Worm (Caenorhabditis elegans) whole organism, young adult: ENCODE results near the gene T28A8.8.

Experiments
- B0019.2 ChIP-seq: fragments of 200-800 bp; sonication (Bioruptor generic); conservative IDR thresholded peaks from 2 replicates; pipeline ENCODE4 v1.3.6; 2022; ENCODE audit warnings: missing genetic modification reagents, missing genetic modification characterization, missing compliant biosample characterization
- B0261.1 ChIP-seq: sonication (generic microtip); optimal IDR thresholded peaks from 2 replicates; lab custom pipeline; 2016; ENCODE audit warnings: mild to moderate bottlenecking, missing genetic modification characterization, moderate library complexity, missing compliant biosample characterization
- B0336.3 ChIP-seq: fragments of 200-800 bp; sonication (Bioruptor generic); IDR thresholded peaks from 2 replicates; pipeline ENCODE4 v1.3.6; 2022; ENCODE audit warnings: missing genetic modification characterization, missing compliant biosample characterization
- C06A6.2 ChIP-seq: fragments of 200-800 bp; sonication (Bioruptor generic); conservative IDR thresholded peaks from 2 replicates; pipeline ENCODE4 v1.3.6; 2022; ENCODE audit warnings: missing genetic modification characterization, missing compliant biosample characterization
- F39B2.1 ChIP-seq: fragments of 200-800 bp; sonication (Bioruptor generic); IDR thresholded peaks from 2 replicates; pipeline ENCODE4 v1.3.6; 2022; ENCODE audit warnings: missing genetic modification reagents, missing genetic modification characterization, missing compliant biosample characterization
- F52B5.7 ChIP-seq: sonication (generic microtip); optimal IDR thresholded peaks from 2 replicates; lab custom pipeline; 2016; ENCODE audit warnings: mild to moderate bottlenecking, missing genetic modification characterization, missing compliant biosample characterization
- F55B11.4 ChIP-seq: sonication (generic microtip); optimal IDR thresholded peaks from 2 replicates; lab custom pipeline; 2016; ENCODE audit warnings: missing compliant biosample characterization, missing genetic modification characterization, borderline replicate concordance; ENCODE audit not compliant: insufficient read depth
- F57A8.1 ChIP-seq: fragments of 200-800 bp; sonication (Bioruptor generic); optimal IDR thresholded peaks from 2 replicates; lab custom pipeline; 2018; ENCODE audit warnings: mild to moderate bottlenecking, missing genetic modification characterization, moderate library complexity, missing compliant biosample characterization
- Y67H2A.10 ChIP-seq: fragments of 200-800 bp; sonication (Bioruptor generic); conservative IDR thresholded peaks from 2 replicates; pipeline ENCODE4 v1.3.6; 2022; ENCODE audit warnings: missing genetic modification reagents, missing genetic modification characterization, missing compliant biosample characterization
- ZK185.1 ChIP-seq: sonication (generic microtip); optimal IDR thresholded peaks from 2 replicates; lab custom pipeline; 2016; ENCODE audit warnings: mild to moderate bottlenecking, missing genetic modification characterization, missing compliant biosample characterization; ENCODE audit not compliant: poor library complexity, severe bottlenecking
- aptf-2 ChIP-seq: fragments of 200-800 bp; sonication (Bioruptor generic); conservative IDR thresholded peaks from 2 replicates; pipeline ENCODE4 v1.3.6; 2022; ENCODE audit warnings: missing genetic modification reagents, missing genetic modification characterization, missing compliant biosample characterization
- atf-7 ChIP-seq: sonication (generic microtip); optimal IDR thresholded peaks from 2 replicates; lab custom pipeline; 2017; ENCODE audit warnings: mild to moderate bottlenecking, missing genetic modification characterization, missing compliant biosample characterization
- attf-5 ChIP-seq: fragments of 200-800 bp; sonication (Bioruptor generic); optimal IDR thresholded peaks from 2 replicates; lab custom pipeline; 2018; ENCODE audit warnings: mild to moderate bottlenecking, missing genetic modification characterization, missing compliant biosample characterization
- attf-6 ChIP-seq: fragments of 200-800 bp; sonication (Bioruptor generic); IDR thresholded peaks from 2 replicates; pipeline ENCODE4 v1.3.6; 2022; ENCODE audit warnings: missing genetic modification reagents, missing genetic modification characterization, missing compliant biosample characterization
- ccch-3 ChIP-seq: fragments of 200-800 bp; sonication (Bioruptor generic); optimal IDR thresholded peaks from 2 replicates; lab custom pipeline; 2018; ENCODE audit warnings: mild to moderate bottlenecking, missing genetic modification characterization, missing compliant biosample characterization
- cebp-1 ChIP-seq, 2 experiments: fragments of 200-800 bp in 1 of 2; sonication (Bioruptor generic) in 1 of 2; sonication (generic microtip) in 1 of 2; IDR thresholded peaks in 1 of 2; optimal IDR thresholded peaks in 1 of 2; 2 replicates each; pipeline versions ENCODE4 v1.3.6 to Lab custom; 2017 to 2022; ENCODE audit warnings: missing compliant biosample characterization in 2 of 2, missing genetic modification characterization in 2 of 2, mild to moderate bottlenecking in 1 of 2, missing genetic modification reagents in 1 of 2, moderate library complexity in 1 of 2
- cebp-2 ChIP-seq: fragments of 200-800 bp; sonication (Bioruptor generic); IDR thresholded peaks from 2 replicates; pipeline ENCODE4 v1.3.6; 2022; ENCODE audit warnings: missing genetic modification characterization, missing compliant biosample characterization
- ceh-27 ChIP-seq: fragments of 200-800 bp; sonication (Bioruptor generic); optimal IDR thresholded peaks from 2 replicates; lab custom pipeline; 2018; ENCODE audit warnings: mild to moderate bottlenecking, missing genetic modification characterization, moderate library complexity, missing compliant biosample characterization
- ceh-91 ChIP-seq: fragments of 200-800 bp; sonication (Bioruptor generic); IDR thresholded peaks from 2 replicates; pipeline ENCODE4 v1.3.6; 2022; ENCODE audit warnings: missing genetic modification reagents, missing genetic modification characterization, missing compliant biosample characterization
- die-1 ChIP-seq: sonication (generic microtip); optimal IDR thresholded peaks from 2 replicates; lab custom pipeline; 2016; ENCODE audit warnings: missing genotype, mild to moderate bottlenecking, missing genetic modification characterization, missing compliant biosample characterization
- dox-1 ChIP-seq: fragments of 200-800 bp; sonication (Bioruptor generic); IDR thresholded peaks from 2 replicates; pipeline ENCODE4 v1.3.6; 2022; ENCODE audit warnings: missing genetic modification reagents, missing genetic modification characterization, missing compliant biosample characterization
- dpl-1 ChIP-seq: fragments of 150-350 bp; optimal IDR thresholded peaks from 2 replicates; lab custom pipeline; 2014; ENCODE audit warnings: missing biosample characterization, missing genetic modification reagents, missing genetic modification characterization
- egl-18 ChIP-seq: fragments of 200-800 bp; sonication (Bioruptor generic); IDR thresholded peaks from 2 replicates; pipeline ENCODE4 v1.3.6; 2022; ENCODE audit warnings: missing genetic modification reagents, missing genetic modification characterization, missing compliant biosample characterization
- ekl-4 ChIP-seq: fragments of 200-800 bp; sonication (Bioruptor generic); IDR thresholded peaks from 2 replicates; pipeline ENCODE4 v1.3.6; 2022; ENCODE audit warnings: missing genetic modification reagents, missing genetic modification characterization, missing compliant biosample characterization
- fkh-3 ChIP-seq: sonication (generic microtip); optimal IDR thresholded peaks from 2 replicates; lab custom pipeline; 2016; ENCODE audit warnings: mild to moderate bottlenecking, missing genetic modification characterization, missing compliant biosample characterization
- gei-17 ChIP-seq: fragments of 200-800 bp; sonication (Bioruptor generic); optimal IDR thresholded peaks from 2 replicates; lab custom pipeline; 2018; ENCODE audit warnings: mild to moderate bottlenecking, missing genetic modification characterization, missing compliant biosample characterization
- hlh-12 ChIP-seq: sonication (generic microtip); optimal IDR thresholded peaks from 2 replicates; lab custom pipeline; 2016; ENCODE audit warnings: missing genetic modification characterization, missing compliant biosample characterization
- hlh-26 ChIP-seq: fragments of 200-800 bp; sonication (Bioruptor generic); conservative IDR thresholded peaks from 2 replicates; pipeline ENCODE4 v1.3.6; 2022; ENCODE audit warnings: missing genetic modification reagents, missing genetic modification characterization, missing compliant biosample characterization
- let-607 ChIP-seq, 2 experiments: fragments of 200-800 bp in 1 of 2; sonication (Bioruptor generic) in 1 of 2; sonication (generic microtip) in 1 of 2; optimal IDR thresholded peaks; 2 replicates each; lab custom pipeline; 2016 to 2018; ENCODE audit warnings: mild to moderate bottlenecking in 2 of 2, missing compliant biosample characterization in 2 of 2, missing genetic modification characterization in 2 of 2, moderate library complexity in 2 of 2, missing genotype in 1 of 2
- lin-35 ChIP-seq, 3 experiments: fragments of 150-350 bp in 2 of 3; sonication (generic microtip) in 1 of 3; optimal IDR thresholded peaks; 2 replicates each; lab custom pipeline; 2014 to 2018; ENCODE audit warnings: missing biosample characterization in 3 of 3, missing genetic modification characterization in 3 of 3, missing genetic modification reagents in 3 of 3
- madf-10 ChIP-seq: sonication (generic microtip); optimal IDR thresholded peaks from 2 replicates; lab custom pipeline; 2016; ENCODE audit warnings: mild to moderate bottlenecking, missing genetic modification characterization, missing compliant biosample characterization
- madf-6 ChIP-seq: fragments of 200-800 bp; sonication (Bioruptor generic); IDR thresholded peaks from 2 replicates; pipeline ENCODE4 v1.3.6; 2022; ENCODE audit warnings: missing genetic modification reagents, missing genetic modification characterization, missing compliant biosample characterization
- madf-8 ChIP-seq: fragments of 200-800 bp; sonication (Bioruptor generic); conservative IDR thresholded peaks from 2 replicates; pipeline ENCODE4 v1.3.6; 2022; ENCODE audit warnings: missing genetic modification reagents, missing genetic modification characterization, missing compliant biosample characterization
- mes-4 ChIP-seq: sonication (generic microtip); optimal IDR thresholded peaks from 2 replicates; lab custom pipeline; 2016; ENCODE audit warnings: missing genotype, missing genetic modification characterization, missing compliant biosample characterization
- nhr-179 ChIP-seq: sonication (generic microtip); optimal IDR thresholded peaks from 2 replicates; lab custom pipeline; 2016; ENCODE audit warnings: mild to moderate bottlenecking, missing genetic modification characterization, missing compliant biosample characterization
- nhr-80 ChIP-seq: sonication (generic microtip); optimal IDR thresholded peaks from 2 replicates; lab custom pipeline; 2016; ENCODE audit warnings: missing genetic modification characterization, missing compliant biosample characterization
- pbrm-1 ChIP-seq: fragments of 200-800 bp; sonication (Bioruptor generic); IDR thresholded peaks from 2 replicates; pipeline ENCODE4 v1.3.6; 2022; ENCODE audit warnings: missing genetic modification reagents, missing genetic modification characterization, missing compliant biosample characterization
- pha-4 ChIP-seq: fragments of 150-350 bp; sonication (generic microtip); optimal IDR thresholded peaks from 2 replicates; lab custom pipeline; 2014; ENCODE audit warnings: missing biosample characterization, missing genetic modification reagents, missing genetic modification characterization
- rcor-1 ChIP-seq: fragments of 200-800 bp; sonication (Bioruptor generic); IDR thresholded peaks from 2 replicates; pipeline ENCODE4 v1.3.6; 2022; ENCODE audit warnings: missing genetic modification reagents, missing genetic modification characterization, missing compliant biosample characterization
- sea-2 ChIP-seq: fragments of 200-800 bp; sonication (Bioruptor generic); IDR thresholded peaks from 2 replicates; pipeline ENCODE4 v1.3.6; 2022; ENCODE audit warnings: missing genetic modification characterization, missing compliant biosample characterization
- snpc-1.1 ChIP-seq: sonication (generic microtip); optimal IDR thresholded peaks from 2 replicates; lab custom pipeline; 2017; ENCODE audit warnings: missing genetic modification characterization, mild to moderate bottlenecking, missing compliant biosample characterization, antibody characterized with exemption, moderate library complexity, missing genotype, missing genetic modification reagents; ENCODE audit not compliant: insufficient read depth
- sptf-2 ChIP-seq: fragments of 200-800 bp; sonication (Bioruptor generic); optimal IDR thresholded peaks from 2 replicates; lab custom pipeline; 2018; ENCODE audit warnings: mild to moderate bottlenecking, missing genetic modification characterization, missing compliant biosample characterization
- tbx-9 ChIP-seq: sonication (generic microtip); optimal IDR thresholded peaks from 2 replicates; lab custom pipeline; 2016; ENCODE audit warnings: borderline replicate concordance, missing genetic modification characterization, inconsistent platforms, missing compliant biosample characterization
- ztf-22 ChIP-seq: fragments of 200-800 bp; sonication (Bioruptor generic); optimal IDR thresholded peaks from 2 replicates; lab custom pipeline; 2018; ENCODE audit warnings: mild to moderate bottlenecking, missing genetic modification characterization, moderate library complexity, missing compliant biosample characterization

The T28A8.8 gene

ce11 chrIII:13526191-13526590, 23.6 kb downstream of the T28A8.8 start:
- TF ChIP-seq nhr-80 (tag; lab: Kevin White, UChicago), result peak; percentile 36
- TF ChIP-seq ceh-27, result no peak

ce11 chrIII:13526702-13527101, 24.1 kb downstream of the T28A8.8 start:
- TF ChIP-seq let-607 (tag; optimal IDR thresholded peaks at IDR 0.05; lab: Kevin White, UChicago) (no peak), ekl-4 (GFP tag; lab: Robert Waterston, UW) (0 out of 2 replicates have a peak, but pooled peaks have one; percentile 13)

- TF ChIP-seq attf-6 (GFP tag; lab: Robert Waterston, UW) (0 out of 2 replicates have a peak, but pooled peaks have one; percentile 28), aptf-2 (GFP tag; lab: Robert Waterston, UW) (no peak), rcor-1 (GFP tag; lab: Robert Waterston, UW) (no peak), F57A8.1 (GFP tag; lab: Kevin White, UChicago) (no peak), cebp-1 (GFP tag; IDR thresholded peaks at IDR 0.05; lab: Robert Waterston, UW) (no peak), cebp-1 (tag; optimal IDR thresholded peaks at IDR 0.05; lab: Kevin White, UChicago) (peak; percentile 13), sea-2 (GFP tag; lab: Robert Waterston, UW) (no peak), mes-4 (tag; lab: Kevin White, UChicago) (no peak), F39B2.1 (no peak), attf-5 (GFP tag; lab: Kevin White, UChicago) (no peak), ccch-3 (GFP tag; lab: Kevin White, UChicago) (no peak), B0336.3 (GFP tag; lab: Robert Waterston, UW) (no peak), hlh-12 (no peak), fkh-3 (no peak), gei-17 (GFP tag; lab: Kevin White, UChicago) (no peak), B0019.2 (GFP tag; lab: Robert Waterston, UW) (no peak), F52B5.7 (tag; lab: Kevin White, UChicago) (no peak), B0261.1 (tag; lab: Kevin White, UChicago) (no peak), die-1 (no peak), hlh-26 (no peak), ceh-91 (no peak), madf-10 (tag; lab: Kevin White, UChicago) (no peak), pha-4 (tag; lab: Kevin White, UChicago) (no peak), nhr-179 (tag; lab: Kevin White, UChicago) (no peak), F55B11.4 (tag; lab: Kevin White, UChicago) (no peak), C06A6.2 (GFP tag; lab: Robert Waterston, UW) (no peak), ztf-22 (GFP tag; lab: Kevin White, UChicago) (no peak), pbrm-1 (GFP tag; lab: Robert Waterston, UW) (no peak), snpc-1.1 (tag; lab: Kevin White, UChicago) (no peak), sptf-2 (GFP tag; lab: Kevin White, UChicago) (no peak), lin-35 (GFP tag; optimal IDR thresholded peaks at IDR 0.05; lab: Kevin White, UChicago) (no peak), ZK185.1 (tag; lab: Kevin White, UChicago) (no peak), Y67H2A.10 (GFP tag; lab: Robert Waterston, UW) (no peak), dox-1 (GFP tag; lab: Robert Waterston, UW) (peak; percentile 58), egl-18 (GFP tag; lab: Robert Waterston, UW) (no peak), madf-8 (GFP tag; lab: Robert Waterston, UW) (no peak), atf-7 (no peak), tbx-9 (tag; lab: Kevin White, UChicago) (no peak), dpl-1 (GFP tag; lab: Kevin White, UChicago) (no peak), madf-6 (GFP tag; lab: Robert Waterston, UW) (0 out of 2 replicates have a peak, but pooled peaks have one; percentile 27), cebp-2 (no peak)
Measured at ce11 chrIII:13527424-13528097, 24.9 kb downstream of the T28A8.8 start, which contains the start of gene lron-13. TSS of gene lron-13 (plus strand) at chrIII:13527438.
